Worm (Caenorhabditis elegans) whole organism, late embryonic: Measurements from ENCODE around the gene mca-3.

Experiments
- nhr-11 ChIP-seq: fragments of 150-350 bp; optimal IDR thresholded peaks from 2 replicates; lab custom pipeline; 2014; ENCODE audit warnings: missing biosample characterization, missing genetic modification characterization
- pqm-1 ChIP-seq: sonication (generic microtip); optimal IDR thresholded peaks from 2 replicates; lab custom pipeline; 2016; ENCODE audit warnings: missing genetic modification characterization, missing compliant biosample characterization

ce11 chrIV:3131871-3132586 is 920 bp downstream of the mca-3 start:
- TF ChIP-seq pqm-1 (tag; lab: Kevin White, UChicago) (no peak), nhr-11 (no peak)
